Worm (Caenorhabditis elegans) whole organism, late embryonic: Measurements from ENCODE around the gene cey-4.
A peak's percentile ranks its signal among the peaks of the same experiment; 100 is the strongest.

Experiments
- ceh-22 ChIP-seq: sonication (generic microtip); optimal IDR thresholded peaks from 2 replicates; lab custom pipeline; 2017; ENCODE audit warnings: missing biosample characterization, missing genetic modification characterization
- ceh-30 ChIP-seq: fragments of 150-350 bp; optimal IDR thresholded peaks from 2 replicates; lab custom pipeline; 2014; ENCODE audit warnings: missing biosample characterization, missing genetic modification characterization
- hlh-15 ChIP-seq: sonication (generic microtip); optimal IDR thresholded peaks from 2 replicates; lab custom pipeline; 2016; ENCODE audit warnings: missing genetic modification characterization, missing compliant biosample characterization
- hlh-30 ChIP-seq: sonication (generic microtip); optimal IDR thresholded peaks from 2 replicates; lab custom pipeline; 2017; ENCODE audit warnings: antibody characterized with exemption, missing genetic modification characterization, missing compliant biosample characterization; ENCODE audit not compliant: insufficient read depth
- nhr-11 ChIP-seq: fragments of 150-350 bp; optimal IDR thresholded peaks from 2 replicates; lab custom pipeline; 2014; ENCODE audit warnings: missing biosample characterization, missing genetic modification characterization
- ref-2 ChIP-seq: sonication (generic microtip); optimal IDR thresholded peaks from 2 replicates; lab custom pipeline; 2016; ENCODE audit warnings: missing genetic modification characterization, missing compliant biosample characterization
- tbx-7 ChIP-seq: sonication (generic microtip); optimal IDR thresholded peaks from 2 replicates; lab custom pipeline; 2016; ENCODE audit warnings: missing genotype, missing genetic modification characterization, missing compliant biosample characterization
- unc-3 ChIP-seq, 2 experiments: fragments of 200-800 bp in 1 of 2; sonication (Bioruptor generic) in 1 of 2; sonication (generic microtip) in 1 of 2; conservative IDR thresholded peaks in 1 of 2; optimal IDR thresholded peaks in 1 of 2; 2 replicates each; pipeline versions ENCODE4 v1.3.6 to Lab custom; 2016 to 2022; ENCODE audit warnings: missing compliant biosample characterization in 2 of 2, missing genetic modification characterization in 2 of 2, missing genetic modification reagents in 1 of 2
- unc-86 ChIP-seq: sonication (generic microtip); optimal IDR thresholded peaks from 2 replicates; lab custom pipeline; 2016; ENCODE audit warnings: missing genetic modification characterization, missing compliant biosample characterization

DNA sequence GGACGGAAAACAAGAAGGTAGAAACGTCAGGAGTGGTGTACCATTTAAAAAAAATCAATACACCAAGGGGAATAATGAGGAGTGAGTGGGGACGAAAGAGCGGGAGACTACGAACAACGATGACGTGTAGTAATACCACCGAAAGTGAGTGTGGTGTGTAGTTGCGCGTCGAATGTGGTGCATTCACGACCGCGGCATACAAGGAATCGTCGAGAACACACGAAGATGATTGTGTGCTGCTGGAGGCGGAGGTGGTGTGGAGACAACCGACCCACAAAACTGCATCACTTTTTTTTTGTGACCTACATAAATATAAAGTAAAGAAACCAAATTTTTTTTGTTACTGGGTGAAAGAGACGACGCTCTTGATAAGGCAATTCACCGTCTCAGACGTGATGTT is 50.1 kb downstream of the cey-4 start:
- TF ChIP-seq tbx-7 (tag; lab: Kevin White, UChicago) (no peak), unc-3 (GFP tag; conservative IDR thresholded peaks at IDR 0.05; lab: Robert Waterston, UW) (no peak), unc-3 (tag; optimal IDR thresholded peaks at IDR 0.05; lab: Kevin White, UChicago) (no peak), hlh-30 (no peak), nhr-11 (tag; lab: Kevin White, UChicago) (no peak), hlh-15 (no peak), unc-86 (tag; lab: Kevin White, UChicago) (peak; percentile 18), ceh-30 (tag; lab: Kevin White, UChicago) (peak; percentile 63), ref-2 (tag; lab: Kevin White, UChicago) (no peak), ceh-22 (tag; lab: Kevin White, UChicago) (no peak)
